Worm (Caenorhabditis elegans): ENCODE data around the gene his-24.
"Not testable (repeated sequence)": the region's sequence is repeated elsewhere in the genome, so short reads cannot be mapped to it uniquely, and the experiment has no call there.

The his-24 gene

ce11 chrX:14527559-14527958, 37.7 kb downstream of the his-24 start, which contains the start of gene nspc-18:
Gene nspc-18, minus strand, starts transcription at chrX:14527659.
- no peak for TF ChIP-seq ref-1 (GFP tag; conservative IDR thresholded peaks at IDR 0.05)
- no peak for TF ChIP-seq klf-2 (GFP tag; conservative IDR thresholded peaks at IDR 0.05)
- no peak for TF ChIP-seq ztf-23 (GFP tag; IDR thresholded peaks at IDR 0.05)
- no peak for TF ChIP-seq flt-1 (GFP tag; IDR thresholded peaks at IDR 0.05)
- TF ChIP-seq tab-1 (GFP tag; IDR thresholded peaks at IDR 0.05) = no peak
- TF ChIP-seq T22C8.4 (GFP tag; IDR thresholded peaks at IDR 0.05) = no peak
- TF ChIP-seq ztf-29 (GFP tag; IDR thresholded peaks at IDR 0.05) = no peak
- TF ChIP-seq med-1 (GFP tag; optimal IDR thresholded peaks at IDR 0.05; ENCODE audit: insufficient read depth) = no peak
- no peak for TF ChIP-seq cog-1 (tag; optimal IDR thresholded peaks at IDR 0.05)

DNA sequence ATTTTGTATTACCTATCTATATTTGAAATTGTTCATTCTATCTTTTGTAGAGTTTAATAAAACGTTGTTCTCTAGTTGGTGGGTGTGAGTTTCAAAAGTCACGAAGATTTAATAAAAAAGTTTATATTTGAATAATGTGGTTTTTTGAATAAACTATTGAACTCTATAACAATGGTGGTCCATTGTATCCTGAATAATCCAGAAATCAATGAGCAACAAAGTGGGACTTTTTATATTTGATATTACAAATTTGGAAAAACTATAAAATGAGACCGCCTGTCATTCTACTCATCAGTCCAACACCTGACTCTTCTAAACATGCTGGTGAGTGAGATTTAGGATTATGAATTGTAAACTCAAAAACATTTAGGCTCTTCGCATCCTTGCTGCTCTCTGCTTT, 38.5 kb downstream of the his-24 start, which contains the start of gene nspc-19:
Gene nspc-19 (plus strand): TSS at position 301 of the 400 bp plus-strand sequence.
- not testable (repeated sequence) for TF ChIP-seq ref-1 (GFP tag; conservative IDR thresholded peaks at IDR 0.05); T22C8.4 (GFP tag; IDR thresholded peaks at IDR 0.05); ztf-29 (GFP tag; IDR thresholded peaks at IDR 0.05)

DNA sequence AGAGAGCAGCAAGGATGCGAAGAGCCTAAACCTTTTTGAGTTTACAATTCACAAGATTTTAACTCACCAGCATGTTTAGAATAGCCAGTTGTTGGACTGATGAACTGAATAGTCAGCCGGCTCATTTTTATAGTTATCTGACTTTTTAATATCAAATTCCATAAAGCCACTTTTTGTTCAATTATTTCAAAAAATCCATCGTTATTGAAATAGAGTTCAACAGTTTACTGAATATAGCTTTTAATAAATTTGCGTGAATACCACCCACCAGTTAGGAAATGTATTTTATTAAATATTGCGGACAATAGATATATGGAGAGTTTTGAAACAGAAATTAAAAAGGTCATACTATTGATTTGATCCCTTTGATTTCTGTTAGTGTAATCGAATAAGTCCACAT, 40.2 kb downstream of the his-24 start, which contains the start of gene nspc-20:
Gene nspc-20 (minus strand): TSS at position 101 of the 400 bp plus-strand sequence.
- TF ChIP-seq ref-1 (GFP tag; conservative IDR thresholded peaks at IDR 0.05) (no peak), T22C8.4 (GFP tag; IDR thresholded peaks at IDR 0.05) (no peak), tab-1 (GFP tag; IDR thresholded peaks at IDR 0.05) (no peak), flt-1 (GFP tag; IDR thresholded peaks at IDR 0.05) (no peak)

DNA sequence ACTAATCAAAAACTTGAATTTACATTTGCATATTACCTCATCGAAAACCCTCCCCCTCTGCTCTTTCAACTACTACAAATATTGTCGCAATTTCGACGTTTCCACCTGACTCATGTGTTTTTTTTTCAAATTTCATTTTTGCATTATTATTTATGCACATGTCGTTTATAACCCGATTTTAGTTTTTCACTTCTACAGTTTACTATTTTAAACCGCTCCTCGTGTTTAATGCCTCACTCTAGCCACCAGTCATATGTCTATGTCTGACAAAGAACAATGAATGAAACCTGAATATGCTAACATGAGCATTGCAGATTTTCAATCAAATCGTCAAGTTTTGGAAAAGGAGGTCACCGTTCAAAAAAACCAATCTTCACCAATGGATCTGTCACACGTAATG, 44.2 kb downstream of the his-24 start, which contains the start of gene T24C2.5:
Gene T24C2.5 (plus strand): TSS at position 301 of the 400 bp plus-strand sequence.
- TF ChIP-seq klf-2 (GFP tag; conservative IDR thresholded peaks at IDR 0.05) (no peak), ztf-23 (GFP tag; IDR thresholded peaks at IDR 0.05) (no peak), tab-1 (GFP tag; IDR thresholded peaks at IDR 0.05) (no peak), flt-1 (GFP tag; IDR thresholded peaks at IDR 0.05) (no peak), ztf-29 (GFP tag; IDR thresholded peaks at IDR 0.05) (no peak), cog-1 (tag; optimal IDR thresholded peaks at IDR 0.05) (no peak), med-1 (GFP tag; optimal IDR thresholded peaks at IDR 0.05; ENCODE audit: insufficient read depth) (no peak)

ce11 chrX:14534596-14534995, 44.7 kb downstream of the his-24 start:
- TF ChIP-seq flt-1 (GFP tag; IDR thresholded peaks at IDR 0.05) (no peak), med-1 (GFP tag; optimal IDR thresholded peaks at IDR 0.05; ENCODE audit: insufficient read depth) (no peak)

DNA sequence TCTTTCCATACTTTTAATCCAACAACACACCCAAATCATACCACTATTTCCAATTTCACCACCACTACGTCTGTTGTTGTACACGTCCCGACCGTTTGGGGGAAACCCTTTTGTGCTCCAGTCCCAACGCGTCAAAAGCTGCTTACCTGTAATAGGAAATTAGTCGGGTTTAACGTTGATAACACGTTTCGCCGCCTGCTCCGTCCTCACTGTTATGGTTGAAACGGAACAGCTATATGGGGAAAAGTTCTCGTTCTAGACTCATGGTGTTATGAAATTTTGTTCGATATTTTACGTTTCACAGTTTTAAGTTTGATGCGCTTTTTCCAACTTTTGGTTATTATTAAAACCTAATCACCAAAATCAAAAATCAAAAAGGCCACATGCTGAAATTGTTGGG, 46.0 kb downstream of the his-24 start:
- TF ChIP-seq klf-2 (GFP tag; conservative IDR thresholded peaks at IDR 0.05) (no peak), T22C8.4 (GFP tag; IDR thresholded peaks at IDR 0.05) (no peak), flt-1 (GFP tag; IDR thresholded peaks at IDR 0.05) (no peak), med-1 (GFP tag; optimal IDR thresholded peaks at IDR 0.05; ENCODE audit: insufficient read depth) (no peak), ztf-29 (GFP tag; IDR thresholded peaks at IDR 0.05) (no peak), cog-1 (tag; optimal IDR thresholded peaks at IDR 0.05) (no peak), tab-1 (GFP tag; IDR thresholded peaks at IDR 0.05) (no peak), ref-1 (GFP tag; conservative IDR thresholded peaks at IDR 0.05) (no peak)

ce11 chrX:14537625-14538024, 47.7 kb downstream of the his-24 start:
- TF ChIP-seq klf-2 (GFP tag; conservative IDR thresholded peaks at IDR 0.05) (no peak), T22C8.4 (GFP tag; IDR thresholded peaks at IDR 0.05) (no peak), ztf-23 (GFP tag; IDR thresholded peaks at IDR 0.05) (no peak), med-1 (GFP tag; optimal IDR thresholded peaks at IDR 0.05; ENCODE audit: insufficient read depth) (no peak), flt-1 (GFP tag; IDR thresholded peaks at IDR 0.05) (no peak), ref-1 (GFP tag; conservative IDR thresholded peaks at IDR 0.05) (no peak), ztf-29 (GFP tag; IDR thresholded peaks at IDR 0.05) (no peak), cog-1 (tag; optimal IDR thresholded peaks at IDR 0.05) (no peak), tab-1 (GFP tag; IDR thresholded peaks at IDR 0.05) (no peak)

ce11 chrX:14539468-14539867, 49.6 kb downstream of the his-24 start:
- TF ChIP-seq ztf-29 (GFP tag; IDR thresholded peaks at IDR 0.05) (no peak), klf-2 (GFP tag; conservative IDR thresholded peaks at IDR 0.05) (no peak), med-1 (GFP tag; optimal IDR thresholded peaks at IDR 0.05; ENCODE audit: insufficient read depth) (no peak), flt-1 (GFP tag; IDR thresholded peaks at IDR 0.05) (no peak), ztf-23 (GFP tag; IDR thresholded peaks at IDR 0.05) (no peak), cog-1 (tag; optimal IDR thresholded peaks at IDR 0.05) (no peak), T22C8.4 (GFP tag; IDR thresholded peaks at IDR 0.05) (no peak), tab-1 (GFP tag; IDR thresholded peaks at IDR 0.05) (no peak), ref-1 (GFP tag; conservative IDR thresholded peaks at IDR 0.05) (no peak)

Measured in whole organism, midembryonic.